Fruit fly (Drosophila melanogaster) whole organism, embryonic: ENCODE results near the gene CG46460.
A peak's percentile ranks its signal among the peaks of the same experiment; 100 is the strongest.

Source experiments
- Bgb ChIP-seq: fragments of 200-800 bp; sonication (Bioruptor generic); IDR thresholded peaks from 2 replicates; pipeline ENCODE4 v1.3.6; 2022; ENCODE audit warnings: missing biosample characterization, missing genetic modification characterization; ENCODE audit not compliant: partially characterized antibody
- CG11398 ChIP-seq: fragments of 200-800 bp; sonication (Bioruptor generic); optimal IDR thresholded peaks from 2 replicates; lab custom pipeline; 2016; ENCODE audit warnings: missing biosample characterization, missing genetic modification characterization
- CG12236 ChIP-seq: fragments of 200-800 bp; sonication (Bioruptor generic); optimal IDR thresholded peaks from 2 replicates; lab custom pipeline; 2016; ENCODE audit warnings: missing biosample characterization, missing genetic modification characterization
- CG13775 ChIP-seq: fragments of 200-800 bp; sonication (Bioruptor generic); optimal IDR thresholded peaks from 3 replicates; lab custom pipeline; 2017; ENCODE audit warnings: missing biosample characterization, mild to moderate bottlenecking, missing genetic modification characterization
- CG14050 ChIP-seq: fragments of 200-800 bp; sonication (Bioruptor generic); IDR thresholded peaks from 3 replicates; pipeline ENCODE4 v1.3.6; 2022; ENCODE audit warnings: missing biosample characterization, missing genetic modification characterization
- CG15514 ChIP-seq: fragments of 200-800 bp; sonication (Bioruptor generic); optimal IDR thresholded peaks from 3 replicates; lab custom pipeline; 2017; ENCODE audit warnings: missing biosample characterization, missing genetic modification characterization, mild to moderate bottlenecking, moderate library complexity, missing genetic modification reagents
- CG16779 ChIP-seq: fragments of 200-800 bp; sonication (Bioruptor generic); IDR thresholded peaks from 2 replicates; pipeline ENCODE4 v1.3.6; 2022; ENCODE audit warnings: missing biosample characterization, missing genetic modification characterization
- CG17912 ChIP-seq: fragments of 200-800 bp; sonication (Bioruptor generic); optimal IDR thresholded peaks from 2 replicates; lab custom pipeline; 2018; ENCODE audit warnings: missing biosample characterization, mild to moderate bottlenecking, missing genetic modification characterization
- CG18599 ChIP-seq: fragments of 200-800 bp; sonication (Bioruptor generic); optimal IDR thresholded peaks from 3 replicates; lab custom pipeline; 2017; ENCODE audit warnings: missing biosample characterization, missing genetic modification characterization, mild to moderate bottlenecking, moderate library complexity, missing genetic modification reagents
- CG18619 ChIP-seq: fragments of 200-800 bp; sonication (Bioruptor generic); optimal IDR thresholded peaks from 3 replicates; lab custom pipeline; 2017; ENCODE audit warnings: missing biosample characterization, mild to moderate bottlenecking, missing genetic modification characterization
- CG2120 ChIP-seq: fragments of 200-800 bp; sonication (Bioruptor generic); optimal IDR thresholded peaks from 3 replicates; lab custom pipeline; 2016; ENCODE audit warnings: missing biosample characterization, missing genetic modification characterization
- CG2202 ChIP-seq: fragments of 200-800 bp; sonication (Bioruptor generic); optimal IDR thresholded peaks from 2 replicates; lab custom pipeline; 2018; ENCODE audit warnings: missing biosample characterization, mild to moderate bottlenecking, missing genetic modification characterization
- CG31365 ChIP-seq: fragments of 200-800 bp; sonication (Bioruptor generic); optimal IDR thresholded peaks from 2 replicates; lab custom pipeline; 2018; ENCODE audit warnings: missing biosample characterization, mild to moderate bottlenecking, missing genetic modification characterization
- CG34422 ChIP-seq: fragments of 200-800 bp; sonication (Bioruptor generic); IDR thresholded peaks from 3 replicates; pipeline ENCODE4 v1.3.6; 2022; ENCODE audit warnings: missing biosample characterization, missing genetic modification characterization
- CG3995 ChIP-seq: fragments of 200-800 bp; sonication (Bioruptor generic); optimal IDR thresholded peaks from 3 replicates; lab custom pipeline; 2016; ENCODE audit warnings: missing biosample characterization, missing genetic modification characterization
- CG6765 ChIP-seq: fragments of 200-800 bp; sonication (Bioruptor generic); optimal IDR thresholded peaks from 3 replicates; lab custom pipeline; 2017; ENCODE audit warnings: missing biosample characterization, mild to moderate bottlenecking, missing genetic modification characterization
- CG6791 ChIP-seq: fragments of 200-800 bp; sonication (Bioruptor generic); IDR thresholded peaks from 3 replicates; pipeline ENCODE4 v1.3.6; 2022; ENCODE audit warnings: missing biosample characterization, missing genetic modification characterization; ENCODE audit not compliant: partially characterized antibody
- CG7963 ChIP-seq: fragments of 200-800 bp; sonication (Bioruptor generic); IDR thresholded peaks from 3 replicates; pipeline ENCODE4 v1.3.6; 2022; ENCODE audit warnings: missing biosample characterization, missing genetic modification characterization; ENCODE audit not compliant: partially characterized antibody
- CG9437 ChIP-seq: fragments of 200-800 bp; sonication (Bioruptor generic); optimal IDR thresholded peaks from 2 replicates; lab custom pipeline; 2018; ENCODE audit warnings: missing biosample characterization, mild to moderate bottlenecking, missing genetic modification characterization
- Ets65A ChIP-seq: fragments of 200-800 bp; sonication (Bioruptor generic); peaks from one replicate; lab custom pipeline; 2016; ENCODE audit warnings: missing biosample characterization, missing genetic modification characterization
- Gsc ChIP-seq: fragments of 200-800 bp; sonication (Bioruptor generic); IDR thresholded peaks from 2 replicates; pipeline ENCODE4 v1.3.6; 2022; ENCODE audit warnings: missing biosample characterization, missing genetic modification characterization
- Pdp1 ChIP-seq, 2 experiments: fragments of 200-800 bp; sonication (Bioruptor generic); optimal IDR thresholded peaks; 3 replicates each; lab custom pipeline; 2016; ENCODE audit warnings: missing biosample characterization in 2 of 2, missing genetic modification characterization in 2 of 2, mild to moderate bottlenecking in 1 of 2, moderate library complexity in 1 of 2
- Sry-β ChIP-seq: fragments of 200-800 bp; sonication (Bioruptor generic); optimal IDR thresholded peaks from 2 replicates; lab custom pipeline; 2018; ENCODE audit warnings: missing biosample characterization, mild to moderate bottlenecking, missing genetic modification characterization, moderate library complexity
- Trl ChIP-seq, 3 experiments: fragments of >200 bp in 2 of 3; fragments of 200-800 bp in 1 of 3; sonication (Bioruptor generic) in 1 of 3; optimal IDR thresholded peaks; 2 replicates in 1 of 3; 3 replicates in 2 of 3; lab custom pipeline; 2016 to 2017; ENCODE audit warnings: missing biosample characterization in 1 of 3, missing genetic modification characterization in 1 of 3
- ab ChIP-seq: fragments of 200-800 bp; sonication (Bioruptor generic); optimal IDR thresholded peaks from 2 replicates; lab custom pipeline; 2016; ENCODE audit warnings: missing biosample characterization, missing genetic modification characterization
- emc ChIP-seq: fragments of 200-800 bp; sonication (Bioruptor generic); optimal IDR thresholded peaks from 2 replicates; lab custom pipeline; 2016; ENCODE audit warnings: missing biosample characterization, missing genetic modification characterization
- ewg ChIP-seq: fragments of 200-800 bp; sonication (Bioruptor generic); optimal IDR thresholded peaks from 3 replicates; lab custom pipeline; 2017; ENCODE audit warnings: mild to moderate bottlenecking, missing biosample characterization, missing genetic modification reagents, missing genetic modification characterization
- hkb ChIP-seq, 2 experiments: fragments of 200-800 bp in 1 of 2; fragments of >200 bp in 1 of 2; sonication (Bioruptor generic) in 1 of 2; IDR thresholded peaks in 1 of 2; optimal IDR thresholded peaks in 1 of 2; 2 replicates each; pipeline versions ENCODE4 v1.3.6 to Lab custom; 2017 to 2022; ENCODE audit warnings: missing biosample characterization in 1 of 2, missing genetic modification characterization in 1 of 2
- kay ChIP-seq: fragments of 200-800 bp; sonication (Bioruptor generic); optimal IDR thresholded peaks from 2 replicates; lab custom pipeline; 2016; ENCODE audit warnings: missing biosample characterization, missing genetic modification characterization
- lov ChIP-seq, 2 experiments: fragments of 200-800 bp in 1 of 2; fragments of >200 bp in 1 of 2; sonication (Bioruptor generic) in 1 of 2; IDR thresholded peaks in 1 of 2; optimal IDR thresholded peaks in 1 of 2; 2 replicates in 1 of 2; 3 replicates in 1 of 2; pipeline versions ENCODE4 v1.3.6 to Lab custom; 2017 to 2022; ENCODE audit warnings: missing biosample characterization in 1 of 2, missing genetic modification characterization in 1 of 2
- mam ChIP-seq: fragments of 200-800 bp; sonication (Bioruptor generic); optimal IDR thresholded peaks from 3 replicates; lab custom pipeline; 2016; ENCODE audit warnings: missing biosample characterization, missing genetic modification characterization
- onecut ChIP-seq: fragments of 200-800 bp; sonication (Bioruptor generic); IDR thresholded peaks from 2 replicates; pipeline ENCODE4 v1.3.6; 2022; ENCODE audit warnings: missing biosample characterization, missing genetic modification characterization
- pfk ChIP-seq: fragments of 200-800 bp; sonication (Bioruptor generic); optimal IDR thresholded peaks from 2 replicates; lab custom pipeline; 2018; ENCODE audit warnings: missing biosample characterization, mild to moderate bottlenecking, missing genetic modification characterization, moderate library complexity
- ranshi ChIP-seq: fragments of 200-800 bp; sonication (Bioruptor generic); IDR thresholded peaks from 2 replicates; pipeline ENCODE4 v1.3.6; 2022; ENCODE audit warnings: missing biosample characterization, missing genetic modification characterization
- row ChIP-seq: fragments of 200-800 bp; sonication (Bioruptor generic); IDR thresholded peaks from 3 replicates; pipeline ENCODE4 v1.3.6; 2022; ENCODE audit warnings: missing biosample characterization, missing genetic modification characterization
- tin ChIP-seq: fragments of 200-800 bp; sonication (Bioruptor generic); optimal IDR thresholded peaks from 3 replicates; lab custom pipeline; 2016; ENCODE audit warnings: missing biosample characterization, missing genetic modification characterization
- tll ChIP-seq, 2 experiments: fragments of 200-800 bp in 1 of 2; fragments of >200 bp in 1 of 2; sonication (Bioruptor generic) in 1 of 2; optimal IDR thresholded peaks; 2 replicates each; lab custom pipeline; 2017 to 2019; ENCODE audit warnings: missing biosample characterization in 2 of 2, missing genetic modification characterization in 2 of 2, mild to moderate bottlenecking in 1 of 2, moderate library complexity in 1 of 2
- toy ChIP-seq: fragments of 200-800 bp; sonication (Bioruptor generic); IDR thresholded peaks from 2 replicates; pipeline ENCODE4 v1.3.6; 2022; ENCODE audit warnings: missing biosample characterization, missing genetic modification characterization
- trem ChIP-seq: fragments of 200-800 bp; optimal IDR thresholded peaks from 3 replicates; lab custom pipeline; 2019; ENCODE audit warnings: missing biosample characterization, mild to moderate bottlenecking, missing genetic modification characterization, moderate library complexity

The CG46460 gene

dm6 chr3L:4193730-4194649 lies 33.1 kb downstream of the CG46460 start, which contains the start of gene CG43367 (continued):
- no peak for TF ChIP-seq hkb (optimal IDR thresholded peaks at IDR 0.05; lab: Kevin White, UChicago)
- TF ChIP-seq hkb (GFP tag; IDR thresholded peaks at IDR 0.05; lab: Robert Waterston, UW): peak; percentile 26; the same call in 1 of the 2 replicates
- TF ChIP-seq ranshi (GFP tag; lab: Robert Waterston, UW): peak; percentile 5; the same call in 1 of the 2 replicates
- TF ChIP-seq toy (GFP tag; lab: Robert Waterston, UW): no peak
- TF ChIP-seq CG14050 (GFP tag; lab: Robert Waterston, UW): no peak
- no peak for TF ChIP-seq CG2202
- no peak for TF ChIP-seq CG6791 (GFP tag; lab: Robert Waterston, UW)
- TF ChIP-seq Pdp1 (GFP tag; optimal IDR thresholded peaks at IDR 0.05; lab: Kevin White, UChicago): peak in 1 of 2 experiments; percentile 93
- TF ChIP-seq CG11398 (GFP tag; lab: Kevin White, UChicago): peak; percentile 10
- peak; percentile 22 for TF ChIP-seq CG17912 (GFP tag; lab: Kevin White, UChicago)
- TF ChIP-seq kay (GFP tag; lab: Kevin White, UChicago): peak; percentile 26
- TF ChIP-seq tll (GFP tag; optimal IDR thresholded peaks at IDR 0.05; lab: Kevin White, UChicago): peak in 1 of 2 experiments; percentile 34
- TF ChIP-seq CG34422: peak; percentile 29; the same call in 1 of the 3 replicates
- TF ChIP-seq mam (GFP tag; lab: Kevin White, UChicago): no peak

- TF ChIP-seq CG13775 (GFP tag; lab: Kevin White, UChicago) (no peak), trem (no peak), Ets65A (GFP tag; lab: Kevin White, UChicago) (peak; percentile 61), Bgb (GFP tag; lab: Robert Waterston, UW) (no peak), CG12236 (GFP tag; lab: Kevin White, UChicago) (no peak), ewg (GFP tag; lab: Kevin White, UChicago) (peak; percentile 89), Pdp1 (GFP tag; optimal IDR thresholded peaks at IDR 0.05; lab: Kevin White, UChicago) (peak in 1 of 2 experiments; percentile 50), CG16779 (GFP tag; lab: Robert Waterston, UW) (no peak), CG6765 (GFP tag; lab: Kevin White, UChicago) (no peak), Gsc (no peak), ab (GFP tag; lab: Kevin White, UChicago) (no peak), Trl (optimal IDR thresholded peaks at IDR 0.05; lab: Kevin White, UChicago) (peak; percentile 3 to 18), Trl (GFP tag; optimal IDR thresholded peaks at IDR 0.05; lab: Kevin White, UChicago) (no peak), CG15514 (GFP tag; lab: Kevin White, UChicago) (peak; percentile 5), pfk (no peak), CG18599 (GFP tag; lab: Kevin White, UChicago) (peak; percentile 16), CG31365 (no peak), row (peak; percentile 58), onecut (GFP tag; lab: Robert Waterston, UW) (no peak), emc (GFP tag; lab: Kevin White, UChicago) (no peak), CG7963 (GFP tag; lab: Robert Waterston, UW) (no peak), CG18619 (GFP tag; lab: Kevin White, UChicago) (no peak), CG9437 (GFP tag; lab: Kevin White, UChicago) (peak; percentile 23), Sry-β (peak; percentile 86), CG3995 (peak; percentile 3), lov (optimal IDR thresholded peaks at IDR 0.05; lab: Kevin White, UChicago) (no peak), lov (GFP tag; IDR thresholded peaks at IDR 0.05; lab: Robert Waterston, UW) (no peak), CG2120 (GFP tag; lab: Kevin White, UChicago) (peak; percentile 18), tin (GFP tag; lab: Kevin White, UChicago) (no peak)
- TF ChIP-seq, all 482 proteins: peak for 11
Measured at dm6 chr3L:4187930-4188523, 39.1 kb downstream of the CG46460 start, which contains the start of the genes Teh2 and tipE. Teh2 (minus strand) TSS chr3L:4188023. tipE (plus strand) TSS chr3L:4188499.
